Fruit fly (Drosophila melanogaster) whole organism: ENCODE measurements around the gene CG6739.

Experiments used
- EcR ChIP-seq, 2 experiments: fragments of >200 bp; optimal IDR thresholded peaks; 2 replicates each; lab custom pipeline; 2017; ENCODE audit warnings: missing biosample characterization in 2 of 2, missing genetic modification characterization in 2 of 2, missing genetic modification reagents in 2 of 2
- pan ChIP-seq: fragments of >200 bp; optimal IDR thresholded peaks from 2 replicates; lab custom pipeline; 2017
- usp ChIP-seq: fragments of >200 bp; optimal IDR thresholded peaks from 2 replicates; lab custom pipeline; 2017; ENCODE audit warnings: missing biosample characterization, missing genetic modification characterization, mixed read lengths

DNA sequence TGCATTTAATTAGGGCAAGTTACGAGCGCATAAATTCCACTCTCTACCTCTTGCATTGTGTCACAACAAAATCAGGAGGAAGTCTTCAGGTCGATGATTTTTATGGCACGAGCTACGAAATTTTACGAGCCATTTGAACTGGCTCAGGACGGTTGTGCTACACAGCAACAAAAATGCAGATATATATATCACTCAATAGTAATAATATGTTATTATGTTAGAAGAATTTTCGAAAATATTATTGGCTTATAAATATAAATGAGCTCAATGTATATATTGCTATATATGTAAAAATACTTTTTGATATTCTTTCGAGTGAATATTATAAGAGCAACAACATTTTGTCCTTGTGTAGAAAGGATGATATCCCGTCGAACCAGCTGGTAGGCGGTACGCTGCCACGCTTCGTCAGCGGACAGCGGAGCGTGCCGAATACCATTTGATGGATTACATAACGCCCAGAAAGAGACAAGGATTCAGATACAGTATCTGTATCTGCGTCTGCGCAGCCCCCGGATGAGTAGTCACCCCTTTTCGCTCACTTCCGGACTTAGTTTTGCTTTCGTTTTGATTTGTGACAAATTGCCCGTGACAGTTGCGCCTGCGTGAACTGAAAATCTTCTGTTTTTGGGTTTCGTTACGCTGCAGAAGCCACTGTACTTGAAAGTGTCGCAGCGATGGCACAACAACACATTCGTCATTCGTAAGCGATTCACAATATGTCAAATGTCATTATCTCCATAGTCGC is 16.1 kb downstream of the CG6739 start:
- no peak for TF ChIP-seq pan (lab: Kevin White, UChicago)
- no peak for TF ChIP-seq EcR (GFP tag; optimal IDR thresholded peaks at IDR 0.05; lab: Kevin White, UChicago)
- no peak for TF ChIP-seq usp (GFP tag; lab: Kevin White, UChicago)
